Fruit fly (Drosophila melanogaster) whole organism, embryonic: ENCODE data around the gene CG34265.
A peak's percentile ranks its signal among the peaks of the same experiment; 100 is the strongest.

Source experiments
- CG10959 ChIP-seq: fragments of 200-800 bp; sonication (Bioruptor generic); IDR thresholded peaks from 2 replicates; pipeline ENCODE4 v1.3.6; 2022; ENCODE audit warnings: missing biosample characterization, missing genetic modification characterization
- CG11085 ChIP-seq: fragments of 200-800 bp; sonication (Bioruptor generic); IDR thresholded peaks from 2 replicates; pipeline ENCODE4 v1.3.6; 2022; ENCODE audit warnings: missing biosample characterization, missing genetic modification characterization
- CG11398 ChIP-seq: fragments of 200-800 bp; sonication (Bioruptor generic); optimal IDR thresholded peaks from 2 replicates; lab custom pipeline; 2016; ENCODE audit warnings: missing biosample characterization, missing genetic modification characterization
- CG11456 ChIP-seq: fragments of 200-800 bp; sonication (Bioruptor generic); IDR thresholded peaks from 3 replicates; pipeline ENCODE4 v1.3.6; 2022; ENCODE audit warnings: missing biosample characterization, missing genetic modification characterization
- CG14441 ChIP-seq: fragments of 200-800 bp; sonication (Bioruptor generic); IDR thresholded peaks from 2 replicates; pipeline ENCODE4 v1.3.6; 2022; ENCODE audit warnings: missing biosample characterization, missing genetic modification characterization
- CG15269 ChIP-seq: fragments of 200-800 bp; sonication (Bioruptor generic); optimal IDR thresholded peaks from 2 replicates; lab custom pipeline; 2018; ENCODE audit warnings: missing biosample characterization, mild to moderate bottlenecking, missing genetic modification characterization, moderate library complexity
- CG15696 ChIP-seq: fragments of 200-800 bp; sonication (Bioruptor generic); optimal IDR thresholded peaks from 2 replicates; lab custom pipeline; 2019; ENCODE audit warnings: missing biosample characterization, mild to moderate bottlenecking, missing genetic modification characterization, moderate library complexity
- CG17361 ChIP-seq: fragments of 200-800 bp; sonication (Bioruptor generic); IDR thresholded peaks from 3 replicates; pipeline ENCODE4 v1.3.6; 2022; ENCODE audit warnings: missing biosample characterization, missing genetic modification characterization
- CG18764 ChIP-seq: fragments of 200-800 bp; sonication (Bioruptor generic); optimal IDR thresholded peaks from 3 replicates; lab custom pipeline; 2016; ENCODE audit warnings: missing biosample characterization, missing genetic modification characterization
- CG3726 ChIP-seq: fragments of 200-800 bp; sonication (Bioruptor generic); IDR thresholded peaks from 3 replicates; pipeline ENCODE4, ENCODE4 v1.3.6; 2022; ENCODE audit warnings: missing biosample characterization, missing genetic modification characterization
- CG3838 ChIP-seq: fragments of 200-800 bp; sonication (Bioruptor generic); optimal IDR thresholded peaks from 3 replicates; lab custom pipeline; 2016; ENCODE audit warnings: missing biosample characterization, missing genetic modification characterization
- CG3847 ChIP-seq: fragments of 200-800 bp; sonication (Bioruptor generic); IDR thresholded peaks from 2 replicates; pipeline ENCODE4 v1.3.6; 2022; ENCODE audit warnings: missing biosample characterization, missing genetic modification characterization
- CG4360 ChIP-seq: fragments of 200-800 bp; sonication (Bioruptor generic); IDR thresholded peaks from 2 replicates; pipeline ENCODE4 v1.3.6; 2022; ENCODE audit warnings: missing biosample characterization, missing genetic modification characterization
- CG7372 ChIP-seq: fragments of 200-800 bp; sonication (Bioruptor generic); IDR thresholded peaks from 2 replicates; pipeline ENCODE4 v1.3.6; 2022; ENCODE audit warnings: missing biosample characterization, missing genetic modification characterization
- CG9797 ChIP-seq: fragments of 200-800 bp; sonication (Bioruptor generic); optimal IDR thresholded peaks from 3 replicates; lab custom pipeline; 2018; ENCODE audit warnings: missing biosample characterization, mild to moderate bottlenecking, missing genetic modification characterization
- Dbx ChIP-seq: fragments of 200-800 bp; sonication (Bioruptor generic); IDR thresholded peaks from 3 replicates; pipeline ENCODE4 v1.3.6; 2022; ENCODE audit warnings: missing biosample characterization, missing genetic modification characterization
- Dip2 ChIP-seq: fragments of 200-800 bp; sonication (Bioruptor generic); IDR thresholded peaks from 2 replicates; pipeline ENCODE4 v1.3.6; 2022; ENCODE audit warnings: missing biosample characterization, missing genetic modification characterization
- Doc3 ChIP-seq: fragments of 200-800 bp; sonication (Bioruptor generic); IDR thresholded peaks from 3 replicates; pipeline ENCODE4 v1.3.6; 2022; ENCODE audit warnings: missing biosample characterization, missing genetic modification characterization; ENCODE audit not compliant: partially characterized antibody
- Ets65A ChIP-seq: fragments of 200-800 bp; sonication (Bioruptor generic); peaks from one replicate; lab custom pipeline; 2016; ENCODE audit warnings: missing biosample characterization, missing genetic modification characterization
- Fer3 ChIP-seq: fragments of 200-800 bp; sonication (Bioruptor generic); optimal IDR thresholded peaks from 2 replicates; lab custom pipeline; 2018; ENCODE audit warnings: missing biosample characterization, mild to moderate bottlenecking, missing genetic modification characterization, moderate library complexity
- Gug ChIP-seq: fragments of 200-800 bp; sonication (Bioruptor generic); IDR thresholded peaks from 4 replicates; pipeline ENCODE4 v1.3.6; 2022; ENCODE audit warnings: missing biosample characterization, missing genetic modification characterization
- H15 ChIP-seq: fragments of 200-800 bp; sonication (Bioruptor generic); IDR thresholded peaks from 3 replicates; pipeline ENCODE4 v1.3.6; 2022; ENCODE audit warnings: missing biosample characterization, missing genetic modification characterization
- H2.0 ChIP-seq: fragments of 200-800 bp; sonication (Bioruptor generic); IDR thresholded peaks from 2 replicates; pipeline ENCODE4 v1.3.6; 2022; ENCODE audit warnings: missing biosample characterization, missing genetic modification characterization
- Lim3 ChIP-seq: fragments of 200-800 bp; sonication (Bioruptor generic); IDR thresholded peaks from 2 replicates; pipeline ENCODE4 v1.3.6; 2022; ENCODE audit warnings: missing biosample characterization, missing genetic modification characterization
- MBD-R2 ChIP-seq: fragments of 200-800 bp; sonication (Bioruptor generic); IDR thresholded peaks from 2 replicates; pipeline ENCODE4 v1.3.6; 2022; ENCODE audit warnings: missing biosample characterization, missing genetic modification characterization
- MTF-1 ChIP-seq: fragments of 200-800 bp; sonication (Bioruptor generic); optimal IDR thresholded peaks from 2 replicates; lab custom pipeline; 2018; ENCODE audit warnings: missing biosample characterization, mild to moderate bottlenecking, missing genetic modification characterization, borderline replicate concordance
- Mrtf ChIP-seq: fragments of 200-800 bp; sonication (Bioruptor generic); IDR thresholded peaks from 3 replicates; pipeline ENCODE4 v1.3.6; 2022; ENCODE audit warnings: missing biosample characterization, missing genetic modification characterization
- NFAT ChIP-seq: fragments of 200-800 bp; sonication (Bioruptor generic); IDR thresholded peaks from 2 replicates; pipeline ENCODE4 v1.3.6; 2022; ENCODE audit warnings: missing biosample characterization, missing genetic modification characterization
- Nf-YC ChIP-seq: fragments of 200-800 bp; optimal IDR thresholded peaks from 3 replicates; lab custom pipeline; 2019; ENCODE audit warnings: missing biosample characterization, mild to moderate bottlenecking, missing genetic modification characterization, moderate library complexity
- Oaz ChIP-seq: fragments of 200-800 bp; sonication (Bioruptor generic); IDR thresholded peaks from 2 replicates; pipeline ENCODE4 v1.3.6; 2022; ENCODE audit warnings: missing biosample characterization, missing genetic modification characterization
- Opbp ChIP-seq: fragments of 200-800 bp; sonication (Bioruptor generic); IDR thresholded peaks from 3 replicates; pipeline ENCODE4 v1.3.6; 2022; ENCODE audit warnings: missing biosample characterization, missing genetic modification characterization; ENCODE audit not compliant: partially characterized antibody
- Pdp1 ChIP-seq, 2 experiments: fragments of 200-800 bp; sonication (Bioruptor generic); optimal IDR thresholded peaks; 3 replicates each; lab custom pipeline; 2016; ENCODE audit warnings: missing biosample characterization in 2 of 2, missing genetic modification characterization in 2 of 2, mild to moderate bottlenecking in 1 of 2, moderate library complexity in 1 of 2
- ase ChIP-seq: fragments of 200-800 bp; sonication (Bioruptor generic); IDR thresholded peaks from 3 replicates; pipeline ENCODE4 v1.3.6; 2022; ENCODE audit warnings: missing biosample characterization, missing genetic modification characterization
- bab2 ChIP-seq: fragments of 200-800 bp; sonication (Bioruptor generic); optimal IDR thresholded peaks from 2 replicates; lab custom pipeline; 2016; ENCODE audit warnings: missing biosample characterization, missing genetic modification characterization
- croc ChIP-seq: fragments of 200-800 bp; sonication (Bioruptor generic); conservative IDR thresholded peaks from 3 replicates; pipeline ENCODE4 v1.3.6; 2022; ENCODE audit warnings: missing biosample characterization, missing genetic modification characterization
- crol ChIP-seq: fragments of 200-800 bp; sonication (Bioruptor generic); IDR thresholded peaks from 2 replicates; pipeline ENCODE4 v1.3.6; 2022; ENCODE audit warnings: missing biosample characterization, missing genetic modification characterization
- dmrt99B ChIP-seq: fragments of 200-800 bp; sonication (Bioruptor generic); optimal IDR thresholded peaks from 2 replicates; lab custom pipeline; 2018; ENCODE audit warnings: missing biosample characterization, mild to moderate bottlenecking, missing genetic modification characterization, moderate library complexity
- fd64A ChIP-seq: fragments of 200-800 bp; sonication (Bioruptor generic); optimal IDR thresholded peaks from 3 replicates; lab custom pipeline; 2018; ENCODE audit warnings: missing biosample characterization, mild to moderate bottlenecking, missing genetic modification characterization
- ftz-f1 ChIP-seq: fragments of 200-800 bp; sonication (Bioruptor generic); optimal IDR thresholded peaks from 2 replicates; lab custom pipeline; 2016; ENCODE audit warnings: missing biosample characterization, missing genetic modification characterization
- lmd ChIP-seq: fragments of 200-800 bp; sonication (Bioruptor generic); IDR thresholded peaks from 2 replicates; pipeline ENCODE4 v1.3.6; 2022; ENCODE audit warnings: missing biosample characterization, missing genetic modification characterization
- lov ChIP-seq, 2 experiments: fragments of 200-800 bp in 1 of 2; fragments of >200 bp in 1 of 2; sonication (Bioruptor generic) in 1 of 2; IDR thresholded peaks in 1 of 2; optimal IDR thresholded peaks in 1 of 2; 2 replicates in 1 of 2; 3 replicates in 1 of 2; pipeline versions ENCODE4 v1.3.6 to Lab custom; 2017 to 2022; ENCODE audit warnings: missing biosample characterization in 1 of 2, missing genetic modification characterization in 1 of 2
- onecut ChIP-seq: fragments of 200-800 bp; sonication (Bioruptor generic); IDR thresholded peaks from 2 replicates; pipeline ENCODE4 v1.3.6; 2022; ENCODE audit warnings: missing biosample characterization, missing genetic modification characterization
- pan ChIP-seq, 4 experiments: fragments of >200 bp in 3 of 4; fragments of 200-800 bp in 1 of 4; sonication (Bioruptor generic) in 1 of 4; optimal IDR thresholded peaks in 3 of 4; IDR thresholded peaks in 1 of 4; 2 replicates each; pipeline versions ENCODE4 v1.3.6 to Lab custom; 2017 to 2022; ENCODE audit warnings: missing biosample characterization in 2 of 4, missing genetic modification characterization in 2 of 4, mixed read lengths in 1 of 4
- phol ChIP-seq: fragments of 200-800 bp; sonication (Bioruptor generic); optimal IDR thresholded peaks from 3 replicates; lab custom pipeline; 2018; ENCODE audit warnings: missing biosample characterization, mild to moderate bottlenecking, missing genetic modification characterization, moderate library complexity
- pum ChIP-seq: fragments of 200-800 bp; sonication (Bioruptor generic); optimal IDR thresholded peaks from 2 replicates; lab custom pipeline; 2016; ENCODE audit warnings: missing biosample characterization, missing genetic modification characterization
- sr ChIP-seq: fragments of 200-800 bp; sonication (Bioruptor generic); IDR thresholded peaks from 3 replicates; pipeline ENCODE4 v1.3.6; 2022; ENCODE audit warnings: missing biosample characterization, missing genetic modification characterization
- stwl ChIP-seq: fragments of 200-800 bp; sonication (Bioruptor generic); optimal IDR thresholded peaks from 3 replicates; lab custom pipeline; 2018; ENCODE audit warnings: missing biosample characterization, mild to moderate bottlenecking, missing genetic modification characterization, moderate library complexity
- tgo ChIP-seq: fragments of 200-800 bp; sonication (Bioruptor generic); IDR thresholded peaks from 3 replicates; pipeline ENCODE4 v1.3.6; 2022; ENCODE audit warnings: missing biosample characterization, missing genetic modification characterization
- vfl ChIP-seq: fragments of 200-800 bp; sonication (Bioruptor generic); optimal IDR thresholded peaks from 2 replicates; lab custom pipeline; 2016; ENCODE audit warnings: missing biosample characterization, missing genetic modification characterization
- zf30C ChIP-seq: fragments of 200-800 bp; sonication (Bioruptor generic); optimal IDR thresholded peaks from 3 replicates; lab custom pipeline; 2018; ENCODE audit warnings: missing biosample characterization, mild to moderate bottlenecking, missing genetic modification characterization

The CG34265 gene

dm6 chr3L:3288414-3288813 lies 20.2 kb downstream of the CG34265 start (continued):
- TF ChIP-seq ase (GFP tag; lab: Robert Waterston, UW) (peak; percentile 57; the same call in 1 of the 3 replicates), lmd (GFP tag; lab: Robert Waterston, UW) (peak; percentile 58; the same call in 1 of the 2 replicates), MBD-R2 (peak; percentile 18; the same call in 1 of the 2 replicates), ftz-f1 (GFP tag; lab: Kevin White, UChicago) (no peak), Doc3 (no peak), vfl (GFP tag; lab: Kevin White, UChicago) (no peak), Dbx (GFP tag; lab: Robert Waterston, UW) (peak; percentile 50; the same call in 1 of the 3 replicates), Ets65A (GFP tag; lab: Kevin White, UChicago) (no peak), CG15696 (tag; lab: Kevin White, UChicago) (peak; percentile 18), CG10959 (GFP tag; lab: Robert Waterston, UW) (peak; percentile 44), stwl (tag; lab: Kevin White, UChicago) (peak; percentile 74), MTF-1 (peak; percentile 32), croc (GFP tag; lab: Robert Waterston, UW) (no peak), sr (0 out of 3 replicates have a peak, but pooled peaks have one; percentile 21), CG15269 (tag; lab: Kevin White, UChicago) (no peak), fd64A (GFP tag; lab: Kevin White, UChicago) (no peak), CG3838 (GFP tag; lab: Kevin White, UChicago) (no peak), NFAT (GFP tag; lab: Robert Waterston, UW) (peak; percentile 84), Fer3 (tag; lab: Kevin White, UChicago) (peak; percentile 32), Mrtf (GFP tag; lab: Robert Waterston, UW) (peak; percentile 35; the same call in 2 of the 3 replicates), CG9797 (GFP tag; lab: Kevin White, UChicago) (no peak), Lim3 (GFP tag; lab: Robert Waterston, UW) (no peak), CG3726 (GFP tag; lab: Robert Waterston, UW) (0 out of 3 replicates have a peak, but pooled peaks have one; percentile 43), pan (optimal IDR thresholded peaks at IDR 0.05; lab: Kevin White, UChicago) (no peak), pan (GFP tag; optimal IDR thresholded peaks at IDR 0.05 in 1 of 2, IDR thresholded peaks at IDR 0.05 in 1 of 2) (peak in 1 of 2 experiments; percentile 48), CG3847 (peak; percentile 28; the same call in 1 of the 2 replicates), H2.0 (GFP tag; lab: Robert Waterston, UW) (peak; percentile 52), CG7372 (peak; percentile 37; the same call in 1 of the 2 replicates), CG11456 (GFP tag; lab: Robert Waterston, UW) (peak; percentile 93), Pdp1 (GFP tag; optimal IDR thresholded peaks at IDR 0.05; lab: Kevin White, UChicago) (no peak), CG11085 (GFP tag; lab: Robert Waterston, UW) (0 out of 2 replicates have a peak, but pooled peaks have one; percentile 44), CG14441 (peak; percentile 41; the same call in 1 of the 2 replicates), CG4360 (peak; percentile 24; the same call in 1 of the 2 replicates), H15 (peak; percentile 42; the same call in 1 of the 3 replicates), bab2 (peak; percentile 2), tgo (GFP tag; lab: Robert Waterston, UW) (peak; percentile 36; the same call in 1 of the 3 replicates), Dip2 (GFP tag; lab: Robert Waterston, UW) (peak; percentile 94), pum (GFP tag; lab: Kevin White, UChicago) (no peak), onecut (peak; percentile 46), zf30C (GFP tag; lab: Kevin White, UChicago) (no peak), Nf-YC (tag; lab: Kevin White, UChicago) (no peak), CG18764 (GFP tag; lab: Kevin White, UChicago) (peak; percentile 12), phol (tag; lab: Kevin White, UChicago) (peak; percentile 21), Oaz (GFP tag; lab: Robert Waterston, UW) (peak; percentile 36; the same call in 1 of the 2 replicates), dmrt99B (tag; lab: Kevin White, UChicago) (no peak), Gug (GFP tag; lab: Robert Waterston, UW) (peak; percentile 29; the same call in 1 of the 4 replicates), Opbp (GFP tag; lab: Robert Waterston, UW) (peak; percentile 18; the same call in 1 of the 3 replicates), lov (optimal IDR thresholded peaks at IDR 0.05; lab: Kevin White, UChicago) (no peak), lov (GFP tag; IDR thresholded peaks at IDR 0.05; lab: Robert Waterston, UW) (peak; percentile 56; the same call in 1 of the 3 replicates), CG17361 (GFP tag; lab: Robert Waterston, UW) (peak; percentile 40; the same call in 1 of the 3 replicates), crol (GFP tag; lab: Robert Waterston, UW) (no peak), CG11398 (no peak)
